Fruit fly (Drosophila melanogaster): ENCODE data around the gene Sox21b.
A peak's percentile ranks its signal among the peaks of the same experiment; 100 is the strongest.

The Sox21b gene

dm6 chr3L:14101421-14102130 is 29.5 kb downstream of the Sox21b start (continued):
- TF ChIP-seq ato (GFP tag; IDR thresholded peaks at IDR 0.05; ENCODE audit: partially characterized antibody) (no peak), B-H1 (GFP tag; IDR thresholded peaks at IDR 0.05) (no peak), Meics (GFP tag; optimal IDR thresholded peaks at IDR 0.05) (no peak), CG15073 (GFP tag; optimal IDR thresholded peaks at IDR 0.05) (no peak), Sry-δ (GFP tag; optimal IDR thresholded peaks at IDR 0.05) (no peak), gt (GFP tag; IDR thresholded peaks at IDR 0.05) (no peak), Gug (GFP tag; IDR thresholded peaks at IDR 0.05) (no peak), inv (GFP tag; IDR thresholded peaks at IDR 0.05; ENCODE audit: partially characterized antibody) (no peak), Spps (tag; optimal IDR thresholded peaks at IDR 0.05) (no peak), YL-1 (GFP tag; optimal IDR thresholded peaks at IDR 0.05) (no peak), unc-4 (GFP tag; IDR thresholded peaks at IDR 0.05; ENCODE audit: partially characterized antibody) (no peak), odd (GFP tag; optimal IDR thresholded peaks at IDR 0.05) (no peak), CG2678 (tag; optimal IDR thresholded peaks at IDR 0.05) (no peak), crol (GFP tag; IDR thresholded peaks at IDR 0.05) (no peak), CG14710 (tag; optimal IDR thresholded peaks at IDR 0.05) (peak; percentile 8), CG9437 (GFP tag; optimal IDR thresholded peaks at IDR 0.05) (no peak), CG7786 (GFP tag; optimal IDR thresholded peaks at IDR 0.05) (peak; percentile 12), CG11723 (GFP tag; optimal IDR thresholded peaks at IDR 0.05) (no peak), Elba2 (GFP tag; optimal IDR thresholded peaks at IDR 0.05) (no peak), ftz-f1 (GFP tag; optimal IDR thresholded peaks at IDR 0.05) (no peak), Hand (GFP tag; optimal IDR thresholded peaks at IDR 0.05) (no peak), Hsf (GFP tag; optimal IDR thresholded peaks at IDR 0.05) (peak; percentile 10), ems (GFP tag; optimal IDR thresholded peaks at IDR 0.05) (no peak), Deaf1 (tag; optimal IDR thresholded peaks at IDR 0.05) (no peak), CG9727 (GFP tag; optimal IDR thresholded peaks at IDR 0.05) (no peak), Hey (tag; optimal IDR thresholded peaks at IDR 0.05) (peak; percentile 90), dysf (GFP tag; IDR thresholded peaks at IDR 0.05) (no peak), CG9215 (GFP tag; IDR thresholded peaks at IDR 0.05) (no peak), CG10543 (GFP tag; optimal IDR thresholded peaks at IDR 0.05) (no peak), unpg (GFP tag; optimal IDR thresholded peaks at IDR 0.05) (no peak), pfk (GFP tag; optimal IDR thresholded peaks at IDR 0.05) (no peak), Med (GFP tag) (no peak), CG2712 (tag; optimal IDR thresholded peaks at IDR 0.05) (peak; percentile 35), pan (optimal IDR thresholded peaks at IDR 0.05) (no peak), pan (GFP tag; optimal IDR thresholded peaks at IDR 0.05 in 1 of 2, IDR thresholded peaks at IDR 0.05 in 1 of 2) (no peak), CG1024 (GFP tag; IDR thresholded peaks at IDR 0.05) (no peak), CG11696 (GFP tag; IDR thresholded peaks at IDR 0.05) (no peak), disco-r (GFP tag; optimal IDR thresholded peaks at IDR 0.05) (no peak), CG1529 (GFP tag; optimal IDR thresholded peaks at IDR 0.05) (no peak), CG7372 (GFP tag; IDR thresholded peaks at IDR 0.05) (no peak), wdn (GFP tag; IDR thresholded peaks at IDR 0.05) (no peak), CG13424 (tag; optimal IDR thresholded peaks at IDR 0.05) (no peak), CG31388 (GFP tag; optimal IDR thresholded peaks at IDR 0.05) (no peak), CG17385 (GFP tag; optimal IDR thresholded peaks at IDR 0.05) (no peak), CG12104 (GFP tag; optimal IDR thresholded peaks at IDR 0.05) (no peak), slou (GFP tag; optimal IDR thresholded peaks at IDR 0.05) (no peak), toy (GFP tag; IDR thresholded peaks at IDR 0.05) (no peak), CG1233 (GFP tag; optimal IDR thresholded peaks at IDR 0.05) (no peak), sna (GFP tag; IDR thresholded peaks at IDR 0.05; ENCODE audit: partially characterized antibody) (no peak), pros (GFP tag; optimal IDR thresholded peaks at IDR 0.05) (no peak), Kr (GFP tag; optimal IDR thresholded peaks at IDR 0.05) (no peak)
